Worm (Caenorhabditis elegans) whole organism, young adult: ENCODE data around the gene pho-14.
"Not testable (repeated sequence)": the region's sequence is repeated elsewhere in the genome, so short reads cannot be mapped to it uniquely, and the experiment has no call there.

Experiments
- F49E8.2 ChIP-seq: sonication (generic microtip); optimal IDR thresholded peaks from 3 replicates; lab custom pipeline; 2017; ENCODE audit warnings: missing genetic modification characterization, mild to moderate bottlenecking, missing compliant biosample characterization, antibody characterized with exemption, moderate library complexity; ENCODE audit not compliant: insufficient read depth
- Y53G8AR.9 ChIP-seq: fragments of 200-800 bp; sonication (Bioruptor generic); conservative IDR thresholded peaks from 2 replicates; pipeline ENCODE4 v1.3.6; 2022; ENCODE audit warnings: missing genetic modification reagents, missing genetic modification characterization, missing compliant biosample characterization
- dpl-1 ChIP-seq: fragments of 150-350 bp; optimal IDR thresholded peaks from 2 replicates; lab custom pipeline; 2014; ENCODE audit warnings: missing biosample characterization, missing genetic modification reagents, missing genetic modification characterization
- snpc-4 ChIP-seq, 5 experiments: fragments of 150-350 bp in 1 of 5; sonication (generic microtip) in 4 of 5; optimal IDR thresholded peaks; 2 replicates each; lab custom pipeline; 2014 to 2018; ENCODE audit warnings: missing genetic modification characterization in 5 of 5, missing biosample characterization in 3 of 5, antibody characterized with exemption in 2 of 5, mild to moderate bottlenecking in 2 of 5, missing compliant biosample characterization in 2 of 5, missing genotype in 2 of 5, moderate library complexity in 2 of 5, missing genetic modification reagents in 1 of 5

- not testable (repeated sequence) for TF ChIP-seq F49E8.2; Y53G8AR.9 (GFP tag; lab: Robert Waterston, UW); snpc-4 (GFP tag; optimal IDR thresholded peaks at IDR 0.05; lab: Kevin White, UChicago); snpc-4 (tag; optimal IDR thresholded peaks at IDR 0.05; lab: Kevin White, UChicago); dpl-1 (GFP tag; lab: Kevin White, UChicago)
These were observed 45.9 kb downstream of the pho-14 start, which contains the start of gene K02E7.7 for ce11 chrII:1054724-1055123.
